Worm (Caenorhabditis elegans): Measurements from ENCODE around the gene asp-6.

The asp-6 gene

ce11 chrV:8302522-8302921 is 33.8 kb upstream of the asp-6 start, which contains the start of gene sel-9:
sel-9 (minus strand) TSS chrV:8302580.
- TF ChIP-seq hmg-4 (GFP tag; optimal IDR thresholded peaks at IDR 0.05) (no peak), aly-1 (tag; optimal IDR thresholded peaks at IDR 0.05) (no peak), pes-1 (GFP tag; IDR thresholded peaks at IDR 0.05) (no peak), hmbx-1 (tag; optimal IDR thresholded peaks at IDR 0.05) (no peak), tra-4 (tag; optimal IDR thresholded peaks at IDR 0.05) (no peak), ama-1 (optimal IDR thresholded peaks at IDR 0.05) (no peak), scrt-1 (GFP tag; IDR thresholded peaks at IDR 0.05) (no peak), flt-1 (GFP tag; IDR thresholded peaks at IDR 0.05) (no peak), ets-7 (tag; optimal IDR thresholded peaks at IDR 0.05) (no peak), hnd-1 (tag; optimal IDR thresholded peaks at IDR 0.05) (no peak), F13C5.2 (tag; optimal IDR thresholded peaks at IDR 0.05) (no peak), sea-1 (GFP tag; conservative IDR thresholded peaks at IDR 0.05) (no peak), B0310.2 (tag; optimal IDR thresholded peaks at IDR 0.05) (no peak), ceh-36 (tag; optimal IDR thresholded peaks at IDR 0.05) (no peak), ceh-13 (GFP tag; optimal IDR thresholded peaks at IDR 0.05) (no peak), tbx-11 (GFP tag; IDR thresholded peaks at IDR 0.05) (no peak), tbx-37 (GFP tag; conservative IDR thresholded peaks at IDR 0.05) (no peak)

- TF ChIP-seq ets-7 (tag; optimal IDR thresholded peaks at IDR 0.05) (no peak), hmg-4 (GFP tag; optimal IDR thresholded peaks at IDR 0.05) (no peak), hmbx-1 (tag; optimal IDR thresholded peaks at IDR 0.05) (no peak), F13C5.2 (tag; optimal IDR thresholded peaks at IDR 0.05) (no peak)
Measured at ce11 chrV:8300935-8301535, 32.3 kb upstream of the asp-6 start, which contains the start of gene W02D7.6. W02D7.6 (minus strand) TSS chrV:8301507.

ce11 chrV:8299191-8299854 is 30.6 kb upstream of the asp-6 start, which contains the start of gene W02D7.5:
W02D7.5 (minus strand) TSS chrV:8299241.
- TF ChIP-seq flt-1 (GFP tag; IDR thresholded peaks at IDR 0.05): no peak
- no peak for TF ChIP-seq hmbx-1 (tag; optimal IDR thresholded peaks at IDR 0.05)
- TF ChIP-seq ets-7 (tag; optimal IDR thresholded peaks at IDR 0.05): no peak
- TF ChIP-seq sea-1 (GFP tag; conservative IDR thresholded peaks at IDR 0.05): no peak
- no peak for TF ChIP-seq tbx-11 (GFP tag; IDR thresholded peaks at IDR 0.05)
- no peak for TF ChIP-seq B0310.2 (tag; optimal IDR thresholded peaks at IDR 0.05)
- no peak for TF ChIP-seq ceh-36 (tag; optimal IDR thresholded peaks at IDR 0.05)
- no peak for TF ChIP-seq F13C5.2 (tag; optimal IDR thresholded peaks at IDR 0.05)
- TF ChIP-seq ceh-13 (GFP tag; optimal IDR thresholded peaks at IDR 0.05): no peak
- no peak for TF ChIP-seq hnd-1 (tag; optimal IDR thresholded peaks at IDR 0.05)
- no peak for TF ChIP-seq aly-1 (tag; optimal IDR thresholded peaks at IDR 0.05)
- no peak for TF ChIP-seq pes-1 (GFP tag; IDR thresholded peaks at IDR 0.05)

ce11 chrV:8297504-8297903 is 28.8 kb upstream of the asp-6 start, which contains the start of gene W02D7.4:
W02D7.4 (minus strand) TSS chrV:8297604.
- TF ChIP-seq ceh-36 (tag; optimal IDR thresholded peaks at IDR 0.05) (no peak), aly-1 (tag; optimal IDR thresholded peaks at IDR 0.05) (no peak), F13C5.2 (tag; optimal IDR thresholded peaks at IDR 0.05) (no peak)

- TF ChIP-seq aly-1 (tag; optimal IDR thresholded peaks at IDR 0.05) (no peak), hnd-1 (tag; optimal IDR thresholded peaks at IDR 0.05) (no peak), ets-7 (tag; optimal IDR thresholded peaks at IDR 0.05) (no peak), ceh-13 (GFP tag; optimal IDR thresholded peaks at IDR 0.05) (no peak), tbx-11 (GFP tag; IDR thresholded peaks at IDR 0.05) (no peak), tbx-37 (GFP tag; conservative IDR thresholded peaks at IDR 0.05) (no peak), hmg-4 (GFP tag; optimal IDR thresholded peaks at IDR 0.05) (no peak), ama-1 (optimal IDR thresholded peaks at IDR 0.05) (no peak), scrt-1 (GFP tag; IDR thresholded peaks at IDR 0.05) (no peak), F13C5.2 (tag; optimal IDR thresholded peaks at IDR 0.05) (no peak), pes-1 (GFP tag; IDR thresholded peaks at IDR 0.05) (no peak), flt-1 (GFP tag; IDR thresholded peaks at IDR 0.05) (no peak), sea-1 (GFP tag; conservative IDR thresholded peaks at IDR 0.05) (no peak)
Measured at ce11 chrV:8295866-8296265, 27.1 kb upstream of the asp-6 start, which contains the start of gene smex-1. smex-1 (minus strand) TSS chrV:8295966.

ce11 chrV:8291764-8292163 is 23.0 kb upstream of the asp-6 start, which contains the start of gene srg-33:
srg-33 (plus strand) TSS chrV:8292064.
- TF ChIP-seq flt-1 (GFP tag; IDR thresholded peaks at IDR 0.05) (no peak), ceh-13 (GFP tag; optimal IDR thresholded peaks at IDR 0.05) (no peak), ets-7 (tag; optimal IDR thresholded peaks at IDR 0.05) (no peak), pes-1 (GFP tag; IDR thresholded peaks at IDR 0.05) (no peak), tbx-11 (GFP tag; IDR thresholded peaks at IDR 0.05) (no peak), scrt-1 (GFP tag; IDR thresholded peaks at IDR 0.05) (no peak), tra-4 (tag; optimal IDR thresholded peaks at IDR 0.05) (no peak), ceh-36 (tag; optimal IDR thresholded peaks at IDR 0.05) (no peak), ama-1 (optimal IDR thresholded peaks at IDR 0.05) (no peak), tbx-37 (GFP tag; conservative IDR thresholded peaks at IDR 0.05) (no peak), hmg-4 (GFP tag; optimal IDR thresholded peaks at IDR 0.05) (no peak), aly-1 (tag; optimal IDR thresholded peaks at IDR 0.05) (no peak), sea-1 (GFP tag; conservative IDR thresholded peaks at IDR 0.05) (no peak), B0310.2 (tag; optimal IDR thresholded peaks at IDR 0.05) (no peak)

- TF ChIP-seq hmbx-1 (tag; optimal IDR thresholded peaks at IDR 0.05) (no peak), tra-4 (tag; optimal IDR thresholded peaks at IDR 0.05) (no peak), ama-1 (optimal IDR thresholded peaks at IDR 0.05) (no peak), flt-1 (GFP tag; IDR thresholded peaks at IDR 0.05) (no peak), pes-1 (GFP tag; IDR thresholded peaks at IDR 0.05) (no peak), ceh-36 (tag; optimal IDR thresholded peaks at IDR 0.05) (no peak), ets-7 (tag; optimal IDR thresholded peaks at IDR 0.05) (no peak), tbx-37 (GFP tag; conservative IDR thresholded peaks at IDR 0.05) (no peak), aly-1 (tag; optimal IDR thresholded peaks at IDR 0.05) (no peak), sea-1 (GFP tag; conservative IDR thresholded peaks at IDR 0.05) (no peak), B0310.2 (tag; optimal IDR thresholded peaks at IDR 0.05) (no peak), hmg-4 (GFP tag; optimal IDR thresholded peaks at IDR 0.05) (no peak), hnd-1 (tag; optimal IDR thresholded peaks at IDR 0.05) (no peak), F13C5.2 (tag; optimal IDR thresholded peaks at IDR 0.05) (no peak), scrt-1 (GFP tag; IDR thresholded peaks at IDR 0.05) (no peak), ceh-13 (GFP tag; optimal IDR thresholded peaks at IDR 0.05) (no peak), tbx-11 (GFP tag; IDR thresholded peaks at IDR 0.05) (no peak)
Measured at ce11 chrV:8288125-8288806, 19.5 kb upstream of the asp-6 start.
